Worm (Caenorhabditis elegans) whole organism, L4/young adult: Measurements from ENCODE around the gene F56F11.1.

Source experiments
- dao-5 ChIP-seq: sonication (generic microtip); optimal IDR thresholded peaks from 2 replicates; lab custom pipeline; 2016; ENCODE audit warnings: missing genotype, missing genetic modification characterization, moderate library complexity, missing compliant biosample characterization
- him-1 ChIP-seq: sonication (generic microtip); optimal IDR thresholded peaks from 2 replicates; lab custom pipeline; 2016; ENCODE audit warnings: missing genotype, missing genetic modification reagents, missing genetic modification characterization, missing compliant biosample characterization

DNA sequence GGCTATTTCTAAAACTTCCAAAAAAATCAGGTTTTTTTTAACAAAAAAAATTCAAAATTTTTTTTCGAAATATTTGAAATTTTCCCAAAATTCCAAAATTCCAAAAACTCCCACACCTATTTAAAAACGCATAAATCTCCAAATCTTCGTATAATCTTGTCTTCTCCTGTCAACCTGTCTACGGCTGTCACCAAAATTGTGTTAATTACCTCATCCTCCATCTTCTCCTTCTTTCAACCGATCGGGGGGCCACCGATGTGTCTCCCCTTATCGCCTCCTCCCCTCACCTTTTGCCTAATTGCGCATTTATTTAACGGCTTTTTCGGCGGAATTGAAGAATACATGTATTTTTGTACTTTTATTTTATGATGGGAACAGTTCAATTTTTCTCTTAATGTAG lies 17.3 kb downstream of the F56F11.1 start:
- no peak for TF ChIP-seq dao-5
- no peak for TF ChIP-seq him-1
